Worm (Caenorhabditis elegans) whole organism, midembryonic: ENCODE measurements around the gene ugt-30.
"Not testable (repeated sequence)": the region's sequence is repeated elsewhere in the genome, so short reads cannot be mapped to it uniquely, and the experiment has no call there.

Experiments used
- flt-1 ChIP-seq: fragments of 200-800 bp; sonication (Bioruptor generic); IDR thresholded peaks from 2 replicates; pipeline ENCODE4 v1.3.6; 2022; ENCODE audit warnings: missing genetic modification characterization, missing compliant biosample characterization
- klf-2 ChIP-seq: fragments of 200-800 bp; sonication (Bioruptor generic); conservative IDR thresholded peaks from 2 replicates; pipeline ENCODE4 v1.3.6; 2022; ENCODE audit warnings: missing genetic modification reagents, missing genetic modification characterization, missing compliant biosample characterization
- med-1 ChIP-seq: sonication (generic microtip); optimal IDR thresholded peaks from 2 replicates; lab custom pipeline; 2017; ENCODE audit warnings: missing genetic modification characterization, mild to moderate bottlenecking, missing compliant biosample characterization, antibody characterized with exemption, missing genetic modification reagents; ENCODE audit not compliant: insufficient read depth
- ref-1 ChIP-seq: fragments of 200-800 bp; sonication (Bioruptor generic); conservative IDR thresholded peaks from 2 replicates; pipeline ENCODE4 v1.3.6; 2022; ENCODE audit warnings: missing genetic modification reagents, missing genetic modification characterization, missing compliant biosample characterization
- tab-1 ChIP-seq: fragments of 200-800 bp; sonication (Bioruptor generic); IDR thresholded peaks from 2 replicates; pipeline ENCODE4 v1.3.6; 2022; ENCODE audit warnings: missing genetic modification characterization, missing compliant biosample characterization
- ztf-29 ChIP-seq: fragments of 200-800 bp; sonication (Bioruptor generic); IDR thresholded peaks from 2 replicates; pipeline ENCODE4 v1.3.6; 2022; ENCODE audit warnings: missing genetic modification reagents, missing genetic modification characterization, missing compliant biosample characterization

DNA sequence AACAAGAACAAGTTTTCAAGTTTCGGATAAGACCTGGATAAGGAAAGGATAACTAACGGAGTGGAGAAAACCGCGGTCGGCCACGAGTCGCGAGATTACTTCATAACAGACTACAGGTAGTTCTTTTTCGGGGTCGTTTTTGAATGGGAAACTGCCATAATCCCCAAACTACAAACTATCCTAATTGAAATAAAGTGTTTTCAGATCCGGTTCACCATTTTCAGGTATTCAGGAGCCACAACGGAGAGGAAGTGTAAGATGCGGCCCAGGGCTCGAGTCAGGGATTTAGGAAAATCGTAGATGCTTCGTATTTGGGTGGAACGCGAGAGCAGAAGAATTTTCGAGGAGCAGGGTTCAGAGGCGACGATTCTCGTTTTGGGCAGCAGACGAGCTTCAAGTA is 9.1 kb downstream of the ugt-30 start, which contains the start of gene T01G5.8:
- not testable (repeated sequence) for TF ChIP-seq tab-1 (GFP tag; lab: Robert Waterston, UW); ztf-29 (GFP tag; lab: Robert Waterston, UW); klf-2 (GFP tag; lab: Robert Waterston, UW); med-1 (GFP tag; lab: Kevin White, UChicago); flt-1; ref-1
